Worm (Caenorhabditis elegans): ENCODE results near the gene ttr-8.

The ttr-8 gene

DNA sequence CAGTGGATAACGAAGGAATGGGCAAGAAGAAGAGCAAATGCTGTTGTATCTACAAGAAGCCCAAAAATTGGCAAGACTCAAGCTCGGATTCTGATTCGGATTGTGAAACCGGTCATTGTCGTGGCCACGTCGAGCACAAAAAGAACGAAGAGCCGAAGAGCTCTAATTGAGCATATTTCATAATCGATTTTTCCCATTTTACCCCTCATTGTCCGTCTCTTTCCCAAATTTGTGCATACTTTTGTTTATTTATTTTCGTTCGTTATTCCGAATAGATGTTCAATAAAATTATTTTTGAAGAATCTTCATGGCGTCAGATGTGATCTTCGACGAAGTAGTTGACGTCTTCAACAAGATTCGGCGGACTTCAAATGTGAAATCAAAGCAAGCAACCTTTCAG is 44.0 kb downstream of the ttr-8 start, which contains the start of gene lig-4:
Gene lig-4 (plus strand): TSS at position 301 of the 400 bp plus-strand sequence.
- TF ChIP-seq mab-5 (tag; optimal IDR thresholded peaks at IDR 0.05) (no peak), mbf-1 (tag; optimal IDR thresholded peaks at IDR 0.05) (no peak), nhr-129 (tag; optimal IDR thresholded peaks at IDR 0.05) (no peak), zag-1 (tag; optimal IDR thresholded peaks at IDR 0.05) (no peak), ztf-1 (GFP tag; conservative IDR thresholded peaks at IDR 0.05) (no peak), skn-1 (tag; optimal IDR thresholded peaks at IDR 0.05) (no peak), elt-1 (tag; optimal IDR thresholded peaks at IDR 0.05) (no peak), snpc-4 (tag; optimal IDR thresholded peaks at IDR 0.05) (no peak), unc-55 (GFP tag; optimal IDR thresholded peaks at IDR 0.05) (no peak), lin-13 (GFP tag; optimal IDR thresholded peaks at IDR 0.05) (no peak), ztf-11 (tag; optimal IDR thresholded peaks at IDR 0.05) (no peak), sem-4 (tag; optimal IDR thresholded peaks at IDR 0.05) (no peak), gmeb-1 (tag; optimal IDR thresholded peaks at IDR 0.05) (no peak), unc-62 (GFP tag; optimal IDR thresholded peaks at IDR 0.05) (no peak), R02D3.7 (tag; optimal IDR thresholded peaks at IDR 0.05) (no peak), nhr-12 (tag; optimal IDR thresholded peaks at IDR 0.05) (no peak), nhr-21 (tag; optimal IDR thresholded peaks at IDR 0.05) (no peak), aly-2 (tag; optimal IDR thresholded peaks at IDR 0.05) (no peak), ztf-4 (tag; optimal IDR thresholded peaks at IDR 0.05) (no peak)

DNA sequence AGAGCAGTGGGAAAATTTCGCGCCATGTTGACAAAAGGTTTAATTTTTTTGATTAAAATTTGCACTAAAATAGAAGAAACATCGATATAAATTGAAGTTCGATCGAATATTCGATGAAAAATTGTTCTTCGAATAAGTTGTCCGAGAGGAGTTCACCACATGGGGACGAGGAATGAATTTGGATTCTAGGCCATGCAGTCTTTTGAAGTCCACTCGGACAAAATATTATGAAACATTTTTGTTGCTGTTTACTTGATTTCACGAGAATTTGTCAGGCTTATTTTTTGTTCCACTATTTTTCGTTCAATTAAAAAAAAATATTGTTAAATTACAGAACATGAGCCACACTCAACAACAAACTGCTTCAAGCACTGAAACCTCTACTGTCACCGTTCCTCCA is 44.5 kb downstream of the ttr-8 start, which contains the start of the genes cux-7 and C07H6.2:
Gene cux-7 (minus strand): TSS at position 174 of the 400 bp plus-strand sequence.
Gene C07H6.2 (plus strand): TSS at position 338 of the 400 bp plus-strand sequence.
- TF ChIP-seq C34F6.9 (tag; optimal IDR thresholded peaks at IDR 0.05) (peak; percentile 95), nhr-129 (tag; optimal IDR thresholded peaks at IDR 0.05) (peak; percentile 77), nhr-10 (tag; optimal IDR thresholded peaks at IDR 0.05) (no peak), nhr-25 (tag; optimal IDR thresholded peaks at IDR 0.05) (no peak), ceh-82 (tag; optimal IDR thresholded peaks at IDR 0.05) (no peak), sma-9 (GFP tag; optimal IDR thresholded peaks at IDR 0.05) (peak; percentile 99), sma-9 (tag; optimal IDR thresholded peaks at IDR 0.05) (no peak), crh-2 (tag; optimal IDR thresholded peaks at IDR 0.05) (peak; percentile 94), nhr-12 (tag; optimal IDR thresholded peaks at IDR 0.05) (peak; percentile 64), mdl-1 (tag; optimal IDR thresholded peaks at IDR 0.05) (peak in 1 of 2 experiments; percentile 47), blmp-1 (tag; optimal IDR thresholded peaks at IDR 0.05; ENCODE audit: insufficient read depth) (peak; percentile 41), peb-1 (tag; optimal IDR thresholded peaks at IDR 0.05) (no peak), lin-13 (GFP tag; optimal IDR thresholded peaks at IDR 0.05) (peak; percentile 94), nhr-6 (tag; optimal IDR thresholded peaks at IDR 0.05) (peak; percentile 96), unc-39 (tag; optimal IDR thresholded peaks at IDR 0.05) (no peak), zag-1 (tag; optimal IDR thresholded peaks at IDR 0.05) (peak; percentile 40), snpc-4 (tag; optimal IDR thresholded peaks at IDR 0.05) (no peak), unc-55 (GFP tag; optimal IDR thresholded peaks at IDR 0.05) (peak; percentile 98), unc-62 (GFP tag; optimal IDR thresholded peaks at IDR 0.05) (no peak), F13H6.1 (tag; optimal IDR thresholded peaks at IDR 0.05) (peak; percentile 96), mab-5 (tag; optimal IDR thresholded peaks at IDR 0.05) (peak; percentile 88), ZK546.5 (tag; optimal IDR thresholded peaks at IDR 0.05) (peak; percentile 53), elt-1 (tag; optimal IDR thresholded peaks at IDR 0.05) (no peak), egl-27 (tag; optimal IDR thresholded peaks at IDR 0.05) (peak; percentile 90), nhr-77 (tag; optimal IDR thresholded peaks at IDR 0.05) (no peak), lsy-2 (tag; optimal IDR thresholded peaks at IDR 0.05) (peak; percentile 89 to 96), sma-3 (GFP tag; optimal IDR thresholded peaks at IDR 0.05) (peak; percentile 97), R02D3.7 (tag; optimal IDR thresholded peaks at IDR 0.05) (peak; percentile 56), aly-2 (tag; optimal IDR thresholded peaks at IDR 0.05) (no peak), ztf-11 (tag; optimal IDR thresholded peaks at IDR 0.05) (peak; percentile 26), ceh-16 (tag; optimal IDR thresholded peaks at IDR 0.05) (peak; percentile 26), Y55F3AM.14 (GFP tag; optimal IDR thresholded peaks at IDR 0.05) (peak; percentile 67), dmd-4 (tag; optimal IDR thresholded peaks at IDR 0.05) (peak; percentile 16), sem-4 (tag; optimal IDR thresholded peaks at IDR 0.05) (peak; percentile 93), nhr-23 (tag; optimal IDR thresholded peaks at IDR 0.05) (no peak), lin-39 (tag; optimal IDR thresholded peaks at IDR 0.05) (no peak), ama-1 (optimal IDR thresholded peaks at IDR 0.05) (peak; percentile 61), ztf-1 (GFP tag; conservative IDR thresholded peaks at IDR 0.05) (peak; percentile 92; the same call in 1 of the 2 replicates), skn-1 (tag; optimal IDR thresholded peaks at IDR 0.05) (peak; percentile 83), gmeb-1 (tag; optimal IDR thresholded peaks at IDR 0.05) (peak; percentile 91), lin-11 (tag; optimal IDR thresholded peaks at IDR 0.05) (peak; percentile 40), ztf-4 (tag; optimal IDR thresholded peaks at IDR 0.05) (peak; percentile 84), fos-1 (tag; optimal IDR thresholded peaks at IDR 0.05) (peak; percentile 75), mbf-1 (tag; optimal IDR thresholded peaks at IDR 0.05) (no peak), nhr-21 (tag; optimal IDR thresholded peaks at IDR 0.05) (peak; percentile 93), nhr-237 (tag; optimal IDR thresholded peaks at IDR 0.05) (no peak), nhr-11 (tag; optimal IDR thresholded peaks at IDR 0.05) (no peak), elt-3 (tag; optimal IDR thresholded peaks at IDR 0.05) (no peak), alr-1 (tag; optimal IDR thresholded peaks at IDR 0.05) (no peak)

Data from whole organism, L2 larva.